Worm (Caenorhabditis elegans): Measurements from ENCODE around the gene sre-46.

DNA sequence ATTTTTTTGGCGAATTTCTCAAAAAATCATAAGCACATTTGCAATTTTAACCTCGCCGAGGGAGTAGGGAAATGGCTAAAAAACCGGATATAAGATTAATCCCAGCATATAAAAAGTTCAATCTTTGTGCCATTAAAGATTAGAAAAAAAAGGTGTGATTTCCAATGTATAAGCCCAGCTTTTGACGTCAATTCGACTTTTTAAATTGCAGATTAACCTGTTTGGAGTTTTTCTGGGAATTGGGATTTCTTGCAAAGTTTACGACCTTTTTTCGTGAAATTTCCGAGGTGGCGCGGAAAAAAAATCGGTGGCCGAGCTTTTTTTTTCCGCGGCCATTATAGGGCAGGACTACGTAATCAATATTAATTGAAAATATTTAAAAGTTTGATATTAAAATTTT, 23.4 kb downstream of the sre-46 start:
- TF ChIP-seq nhr-47 (tag; optimal IDR thresholded peaks at IDR 0.05) (peak; percentile 19), sox-4 (tag; optimal IDR thresholded peaks at IDR 0.05) (no peak), aha-1 (tag; optimal IDR thresholded peaks at IDR 0.05) (no peak)

Measured in whole organism, L1 larva.